Worm (Caenorhabditis elegans): ENCODE data around the gene arx-2.
A peak's percentile ranks its signal among the peaks of the same experiment; 100 is the strongest.

The arx-2 gene

DNA sequence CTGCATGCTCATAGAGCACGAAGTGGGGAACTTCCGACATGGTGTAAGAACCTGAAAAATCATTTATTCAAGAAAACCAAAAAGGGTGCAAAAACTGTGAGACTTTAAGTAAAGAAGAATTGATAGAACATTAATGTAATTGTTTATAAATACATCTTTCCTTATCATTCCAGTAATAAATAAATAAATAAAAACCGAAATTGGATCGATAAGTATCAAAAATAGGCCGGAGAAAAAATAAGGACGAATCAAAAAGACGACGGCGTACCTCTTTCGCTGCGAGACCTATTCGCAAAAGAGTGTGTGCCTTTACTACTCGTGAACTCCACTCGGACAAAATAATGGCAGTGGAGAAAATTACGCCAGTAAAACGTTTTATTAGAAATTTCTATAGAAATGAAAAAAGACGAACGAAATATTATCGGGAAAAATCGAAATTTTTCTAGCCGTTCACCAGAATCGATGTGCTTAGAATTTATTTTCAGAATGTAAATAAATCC lies 14.8 kb upstream of the arx-2 start, which contains the start of gene nol-56 (continued):
- TF ChIP-seq efl-3 (GFP tag; optimal IDR thresholded peaks at IDR 0.05) (peak; percentile 43), zag-1 (tag; optimal IDR thresholded peaks at IDR 0.05) (no peak), fkh-8 (tag; optimal IDR thresholded peaks at IDR 0.05) (peak; percentile 77), dpl-1 (GFP tag; optimal IDR thresholded peaks at IDR 0.05) (peak; percentile 81 to 86 (median 85)), unc-30 (tag; optimal IDR thresholded peaks at IDR 0.05) (no peak), pax-3 (tag; optimal IDR thresholded peaks at IDR 0.05) (peak; percentile 49), nhr-84 (tag; optimal IDR thresholded peaks at IDR 0.05) (no peak), ceh-8 (GFP tag; optimal IDR thresholded peaks at IDR 0.05) (peak; percentile 54), unc-62 (GFP tag; optimal IDR thresholded peaks at IDR 0.05) (no peak), nhr-77 (tag; optimal IDR thresholded peaks at IDR 0.05) (peak; percentile 37), isw-1 (GFP tag; IDR thresholded peaks at IDR 0.05) (peak; percentile 82), unc-86 (tag; optimal IDR thresholded peaks at IDR 0.05) (peak; percentile 77), ceh-88 (GFP tag; IDR thresholded peaks at IDR 0.05) (no peak; the same call in 1 of the 2 replicates), lin-14 (GFP tag; optimal IDR thresholded peaks at IDR 0.05) (peak; percentile 87), mep-1 (tag; optimal IDR thresholded peaks at IDR 0.05) (peak; percentile 97), mdl-1 (tag; optimal IDR thresholded peaks at IDR 0.05) (peak in 1 of 2 experiments; percentile 73), lin-39 (tag; optimal IDR thresholded peaks at IDR 0.05) (peak; percentile 51), pqm-1 (tag; optimal IDR thresholded peaks at IDR 0.05) (no peak), C34B4.2 (tag; optimal IDR thresholded peaks at IDR 0.05) (no peak), blmp-1 (tag; optimal IDR thresholded peaks at IDR 0.05) (peak; percentile 85), ets-5 (GFP tag; IDR thresholded peaks at IDR 0.05) (no peak), mab-9 (GFP tag; IDR thresholded peaks at IDR 0.05) (peak; percentile 62), hlh-17 (GFP tag; optimal IDR thresholded peaks at IDR 0.05; ENCODE audit: borderline replicate concordance) (no peak), elt-3 (tag; optimal IDR thresholded peaks at IDR 0.05) (peak in 2 of 6 experiments; percentile 44 to 47), zip-4 (GFP tag; optimal IDR thresholded peaks at IDR 0.05) (peak; percentile 47), unc-98 (GFP tag; IDR thresholded peaks at IDR 0.05) (no peak), nhr-90 (tag; optimal IDR thresholded peaks at IDR 0.05; ENCODE audit: poor library complexity) (peak; percentile 90), mef-2 (tag; optimal IDR thresholded peaks at IDR 0.05) (no peak), rnt-1 (tag; optimal IDR thresholded peaks at IDR 0.05) (peak; percentile 95), nhr-11 (tag; optimal IDR thresholded peaks at IDR 0.05) (no peak), snu-23 (GFP tag; optimal IDR thresholded peaks at IDR 0.05) (peak; percentile 92), tlp-1 (tag; optimal IDR thresholded peaks at IDR 0.05) (no peak), F16B12.6 (tag; optimal IDR thresholded peaks at IDR 0.05) (peak; percentile 47), fkh-10 (GFP tag; optimal IDR thresholded peaks at IDR 0.05) (no peak), efl-1 (optimal IDR thresholded peaks at IDR 0.05) (peak; percentile 87 to 90), efl-1 (GFP tag; optimal IDR thresholded peaks at IDR 0.05 in 1 of 2) (peak; percentile 84 to 98), alr-1 (tag; optimal IDR thresholded peaks at IDR 0.05; ENCODE audit: borderline replicate concordance) (no peak), lin-13 (GFP tag; optimal IDR thresholded peaks at IDR 0.05) (peak; percentile 81), snpc-4 (tag; optimal IDR thresholded peaks at IDR 0.05) (peak; percentile 69), sox-4 (tag; optimal IDR thresholded peaks at IDR 0.05) (peak; percentile 85), vab-15 (tag; optimal IDR thresholded peaks at IDR 0.05) (no peak), hlh-4 (tag; optimal IDR thresholded peaks at IDR 0.05) (no peak), skn-1 (tag; optimal IDR thresholded peaks at IDR 0.05) (peak; percentile 75), aha-1 (tag; optimal IDR thresholded peaks at IDR 0.05) (no peak), lir-3 (tag; optimal IDR thresholded peaks at IDR 0.05; ENCODE audit: poor library complexity) (peak; percentile 88)

Data from whole organism, L1 larva.